Worm (Caenorhabditis elegans) whole organism, L2 larva: ENCODE measurements around the gene srg-55.

Experiments
- C34F6.9 ChIP-seq: fragments of 150-350 bp; optimal IDR thresholded peaks from 2 replicates; lab custom pipeline; 2014; ENCODE audit warnings: missing biosample characterization, missing genetic modification characterization
- R02D3.7 ChIP-seq: fragments of 150-350 bp; optimal IDR thresholded peaks from 2 replicates; lab custom pipeline; 2014; ENCODE audit warnings: missing biosample characterization, missing genetic modification characterization
- Y55F3AM.14 ChIP-seq: fragments of 200-800 bp; sonication (Bioruptor generic); optimal IDR thresholded peaks from 2 replicates; lab custom pipeline; 2018; ENCODE audit warnings: mild to moderate bottlenecking, missing genetic modification characterization, missing compliant biosample characterization
- alr-1 ChIP-seq: fragments of 150-350 bp; optimal IDR thresholded peaks from 2 replicates; lab custom pipeline; 2014; ENCODE audit warnings: missing biosample characterization, missing genetic modification characterization
- aly-2 ChIP-seq: fragments of 150-350 bp; optimal IDR thresholded peaks from 2 replicates; lab custom pipeline; 2014; ENCODE audit warnings: missing biosample characterization, missing genetic modification characterization
- ama-1 ChIP-seq: fragments of 150-350 bp; optimal IDR thresholded peaks from 2 replicates; lab custom pipeline; 2018; ENCODE audit warnings: inconsistent platforms
- blmp-1 ChIP-seq: sonication (generic microtip); optimal IDR thresholded peaks from 2 replicates; lab custom pipeline; 2017; ENCODE audit warnings: missing genetic modification characterization, mild to moderate bottlenecking, missing compliant biosample characterization, antibody characterized with exemption, moderate library complexity; ENCODE audit not compliant: insufficient read depth
- ceh-16 ChIP-seq: fragments of 150-350 bp; optimal IDR thresholded peaks from 2 replicates; lab custom pipeline; 2014; ENCODE audit warnings: missing biosample characterization, missing genetic modification characterization
- crh-2 ChIP-seq: sonication (generic microtip); optimal IDR thresholded peaks from 2 replicates; lab custom pipeline; 2017; ENCODE audit warnings: missing biosample characterization, missing genetic modification characterization
- dmd-4 ChIP-seq: sonication (generic microtip); optimal IDR thresholded peaks from 2 replicates; lab custom pipeline; 2017; ENCODE audit warnings: missing biosample characterization, missing genetic modification characterization
- egl-27 ChIP-seq: sonication (generic microtip); optimal IDR thresholded peaks from 3 replicates; lab custom pipeline; 2017; ENCODE audit warnings: missing biosample characterization, missing genetic modification reagents, missing genetic modification characterization
- elt-3 ChIP-seq: sonication (generic microtip); optimal IDR thresholded peaks from 2 replicates; lab custom pipeline; 2017; ENCODE audit warnings: missing biosample characterization, missing genetic modification characterization
- fos-1 ChIP-seq: fragments of 150-350 bp; optimal IDR thresholded peaks from 2 replicates; lab custom pipeline; 2014; ENCODE audit warnings: missing biosample characterization, missing genetic modification characterization
- gmeb-1 ChIP-seq: fragments of 150-350 bp; optimal IDR thresholded peaks from 2 replicates; lab custom pipeline; 2014; ENCODE audit warnings: missing biosample characterization, missing genetic modification characterization
- lin-11 ChIP-seq: fragments of 150-350 bp; sonication (generic microtip); optimal IDR thresholded peaks from 2 replicates; lab custom pipeline; 2014; ENCODE audit warnings: missing biosample characterization, missing genetic modification characterization, inconsistent platforms, mixed read lengths
- lin-13 ChIP-seq: fragments of 150-350 bp; optimal IDR thresholded peaks from 2 replicates; lab custom pipeline; 2014; ENCODE audit warnings: missing biosample characterization, missing genetic modification reagents, missing genetic modification characterization
- lin-39 ChIP-seq: fragments of 150-350 bp; optimal IDR thresholded peaks from 2 replicates; lab custom pipeline; 2014; ENCODE audit warnings: missing biosample characterization, missing genetic modification reagents, missing genetic modification characterization
- lsy-2 ChIP-seq, 2 experiments: fragments of 150-350 bp in 1 of 2; sonication (generic microtip) in 1 of 2; optimal IDR thresholded peaks; 2 replicates each; lab custom pipeline; 2014 to 2017; ENCODE audit warnings: missing biosample characterization in 2 of 2, missing genetic modification characterization in 2 of 2
- mbf-1 ChIP-seq: sonication (generic microtip); optimal IDR thresholded peaks from 2 replicates; lab custom pipeline; 2017; ENCODE audit warnings: missing biosample characterization, missing genetic modification characterization
- mdl-1 ChIP-seq, 2 experiments: fragments of 150-350 bp in 1 of 2; sonication (generic microtip) in 1 of 2; optimal IDR thresholded peaks; 2 replicates each; lab custom pipeline; 2017; ENCODE audit warnings: missing biosample characterization in 2 of 2, missing genetic modification characterization in 2 of 2
- nhr-10 ChIP-seq: sonication (generic microtip); optimal IDR thresholded peaks from 2 replicates; lab custom pipeline; 2017; ENCODE audit warnings: missing biosample characterization, missing genetic modification characterization
- nhr-11 ChIP-seq: fragments of 150-350 bp; optimal IDR thresholded peaks from 2 replicates; lab custom pipeline; 2014; ENCODE audit warnings: missing biosample characterization, missing genetic modification characterization
- nhr-129 ChIP-seq: fragments of 150-350 bp; optimal IDR thresholded peaks from 2 replicates; lab custom pipeline; 2014; ENCODE audit warnings: missing biosample characterization, missing genetic modification characterization
- nhr-21 ChIP-seq: fragments of 150-350 bp; optimal IDR thresholded peaks from 2 replicates; lab custom pipeline; 2014; ENCODE audit warnings: missing biosample characterization, missing genetic modification characterization
- nhr-25 ChIP-seq: fragments of 150-350 bp; sonication (generic microtip); optimal IDR thresholded peaks from 3 replicates; lab custom pipeline; 2014; ENCODE audit warnings: missing biosample characterization, missing genetic modification characterization
- nhr-6 ChIP-seq: fragments of 150-350 bp; optimal IDR thresholded peaks from 2 replicates; lab custom pipeline; 2014; ENCODE audit warnings: missing biosample characterization, missing genetic modification characterization
- peb-1 ChIP-seq: fragments of 150-350 bp; optimal IDR thresholded peaks from 2 replicates; lab custom pipeline; 2014; ENCODE audit warnings: missing biosample characterization, missing genetic modification characterization
- sem-4 ChIP-seq: fragments of 150-350 bp; optimal IDR thresholded peaks from 2 replicates; lab custom pipeline; 2014; ENCODE audit warnings: missing biosample characterization, missing genetic modification reagents, missing genetic modification characterization
- sma-3 ChIP-seq: sonication (generic microtip); optimal IDR thresholded peaks from 2 replicates; lab custom pipeline; 2016; ENCODE audit warnings: missing genetic modification reagents, missing genetic modification characterization, missing compliant biosample characterization
- snpc-4 ChIP-seq: fragments of 150-350 bp; optimal IDR thresholded peaks from 2 replicates; lab custom pipeline; 2014; ENCODE audit warnings: missing biosample characterization, missing genetic modification characterization
- unc-39 ChIP-seq: fragments of 150-350 bp; optimal IDR thresholded peaks from 2 replicates; lab custom pipeline; 2014; ENCODE audit warnings: missing biosample characterization, missing genetic modification characterization
- unc-55 ChIP-seq: fragments of 150-350 bp; sonication (generic microtip); optimal IDR thresholded peaks from 3 replicates; lab custom pipeline; 2014; ENCODE audit warnings: missing biosample characterization, missing genetic modification reagents, missing genetic modification characterization
- unc-62 ChIP-seq: fragments of 150-350 bp; optimal IDR thresholded peaks from 2 replicates; lab custom pipeline; 2014; ENCODE audit warnings: missing biosample characterization, missing genetic modification reagents, missing genetic modification characterization
- zag-1 ChIP-seq: fragments of 150-350 bp; optimal IDR thresholded peaks from 2 replicates; lab custom pipeline; 2014; ENCODE audit warnings: missing biosample characterization, missing genetic modification characterization
- ztf-1 ChIP-seq: fragments of 200-800 bp; sonication (Bioruptor generic); conservative IDR thresholded peaks from 2 replicates; pipeline ENCODE4 v1.3.6; 2022; ENCODE audit warnings: missing genetic modification characterization, missing compliant biosample characterization
- ztf-11 ChIP-seq: sonication (generic microtip); optimal IDR thresholded peaks from 2 replicates; lab custom pipeline; 2017; ENCODE audit warnings: missing biosample characterization, missing genetic modification characterization
- ztf-4 ChIP-seq: fragments of 150-350 bp; optimal IDR thresholded peaks from 2 replicates; lab custom pipeline; 2014; ENCODE audit warnings: missing biosample characterization, missing genetic modification characterization

The srg-55 gene

ce11 chrV:14928248-14928647 lies at the start of gene srg-55:
TSS of gene srg-55 (minus strand) at chrV:14928348.
- TF ChIP-seq fos-1 (tag; lab: Kevin White, UChicago) (no peak), unc-55 (GFP tag; lab: Kevin White, UChicago) (no peak), dmd-4 (tag; lab: Kevin White, UChicago) (no peak), mdl-1 (tag; optimal IDR thresholded peaks at IDR 0.05; lab: Kevin White, UChicago) (no peak), nhr-129 (tag; lab: Kevin White, UChicago) (no peak), nhr-11 (tag; lab: Kevin White, UChicago) (no peak), lsy-2 (tag; optimal IDR thresholded peaks at IDR 0.05; lab: Kevin White, UChicago) (no peak), sem-4 (tag; lab: Kevin White, UChicago) (no peak), ztf-1 (GFP tag; lab: Robert Waterston, UW) (no peak), elt-3 (tag; lab: Kevin White, UChicago) (no peak), snpc-4 (tag; lab: Kevin White, UChicago) (no peak), unc-39 (no peak)
- TF ChIP-seq, all 48 proteins: peak for 0

- no peak for TF ChIP-seq blmp-1 (tag; lab: Kevin White, UChicago)
- no peak for TF ChIP-seq mdl-1 (tag; optimal IDR thresholded peaks at IDR 0.05; lab: Kevin White, UChicago)
- no peak for TF ChIP-seq unc-55 (GFP tag; lab: Kevin White, UChicago)
- no peak for TF ChIP-seq R02D3.7 (tag; lab: Kevin White, UChicago)
- no peak for TF ChIP-seq sem-4 (tag; lab: Kevin White, UChicago)
- no peak for TF ChIP-seq peb-1
- no peak for TF ChIP-seq nhr-21 (tag; lab: Kevin White, UChicago)
- TF ChIP-seq snpc-4 (tag; lab: Kevin White, UChicago), result no peak
- TF ChIP-seq ztf-1 (GFP tag; lab: Robert Waterston, UW), result no peak
- TF ChIP-seq aly-2, result no peak
- no peak for TF ChIP-seq nhr-10 (tag; lab: Kevin White, UChicago)
These were observed 43.0 kb upstream of the srg-55 start, which contains the start of gene nlp-59 for ce11 chrV:14971136-14971535. TSS of gene nlp-59 (plus strand) at chrV:14971436.

DNA sequence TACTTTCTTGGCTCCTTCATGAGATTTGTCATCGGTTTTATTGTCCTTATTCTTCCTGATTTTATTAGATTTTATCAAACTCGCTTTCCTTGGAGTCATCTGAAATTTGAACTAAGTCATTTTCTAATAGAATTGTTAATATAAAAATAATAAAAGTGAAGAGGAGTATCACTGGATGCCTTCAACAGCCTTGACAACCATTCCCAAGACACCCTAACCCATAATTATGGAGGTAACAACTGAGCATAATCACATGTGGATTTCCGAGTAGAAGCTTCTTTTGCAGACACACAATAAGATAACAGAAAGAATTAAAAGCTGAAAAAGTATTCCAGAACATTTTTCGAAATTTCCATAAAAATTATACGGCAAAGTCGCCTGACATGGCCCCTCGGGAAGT lies 27.5 kb upstream of the srg-55 start, which contains the start of gene F02D8.9:
Gene F02D8.9 (minus strand): TSS at position 101 of the 400 bp plus-strand sequence.
- TF ChIP-seq ztf-1 (GFP tag; lab: Robert Waterston, UW) (no peak), nhr-25 (tag; lab: Kevin White, UChicago) (no peak), lin-11 (tag; lab: Kevin White, UChicago) (no peak), fos-1 (tag; lab: Kevin White, UChicago) (no peak), unc-62 (no peak), lsy-2 (tag; optimal IDR thresholded peaks at IDR 0.05; lab: Kevin White, UChicago) (no peak), dmd-4 (tag; lab: Kevin White, UChicago) (no peak), egl-27 (tag; lab: Kevin White, UChicago) (no peak), elt-3 (tag; lab: Kevin White, UChicago) (no peak), aly-2 (no peak), lin-39 (tag; lab: Kevin White, UChicago) (no peak), ama-1 (lab: Kevin White, UChicago) (no peak)

ce11 chrV:14954633-14955032 lies 26.5 kb upstream of the srg-55 start, which contains the start of gene C30G7.5:
TSS of gene C30G7.5 (minus strand) at chrV:14954733.
- no peak for TF ChIP-seq Y55F3AM.14
- TF ChIP-seq mbf-1 (tag; lab: Kevin White, UChicago), result no peak
- no peak for TF ChIP-seq nhr-6 (tag; lab: Kevin White, UChicago)
- no peak for TF ChIP-seq gmeb-1
- no peak for TF ChIP-seq snpc-4 (tag; lab: Kevin White, UChicago)
- TF ChIP-seq ztf-1 (GFP tag; lab: Robert Waterston, UW), result no peak
- TF ChIP-seq unc-39, result no peak
- TF ChIP-seq zag-1 (tag; lab: Kevin White, UChicago), result no peak
- no peak for TF ChIP-seq lsy-2 (tag; optimal IDR thresholded peaks at IDR 0.05; lab: Kevin White, UChicago)
- TF ChIP-seq dmd-4 (tag; lab: Kevin White, UChicago), result no peak
- no peak for TF ChIP-seq crh-2 (tag; lab: Kevin White, UChicago)
- no peak for TF ChIP-seq sma-3 (GFP tag; lab: Kevin White, UChicago)
- TF ChIP-seq lin-13 (GFP tag; lab: Kevin White, UChicago), result no peak
- no peak for TF ChIP-seq nhr-129 (tag; lab: Kevin White, UChicago)
- no peak for TF ChIP-seq nhr-11 (tag; lab: Kevin White, UChicago)

- TF ChIP-seq elt-3 (tag; lab: Kevin White, UChicago) (no peak), ceh-16 (tag; lab: Kevin White, UChicago) (no peak), nhr-25 (tag; lab: Kevin White, UChicago) (no peak), ztf-4 (no peak), alr-1 (no peak), gmeb-1 (no peak), ama-1 (lab: Kevin White, UChicago) (no peak), lin-11 (tag; lab: Kevin White, UChicago) (no peak), egl-27 (tag; lab: Kevin White, UChicago) (no peak), C34F6.9 (no peak), crh-2 (tag; lab: Kevin White, UChicago) (no peak), ztf-11 (tag; lab: Kevin White, UChicago) (no peak), nhr-21 (tag; lab: Kevin White, UChicago) (no peak)
These were observed 21.3 kb upstream of the srg-55 start, which contains the start of gene hil-1 for ce11 chrV:14949477-14949876. TSS of gene hil-1 (plus strand) at chrV:14949777.
